Fruit fly (Drosophila melanogaster) whole organism, embryonic: ENCODE measurements around the gene CG8034.

ENCODE experiments used
- CG10267 ChIP-seq: fragments of 200-800 bp; sonication (Bioruptor generic); optimal IDR thresholded peaks from 2 replicates; lab custom pipeline; 2018; ENCODE audit warnings: missing biosample characterization, mild to moderate bottlenecking, missing genetic modification characterization, moderate library complexity
- rib ChIP-seq: fragments of 200-800 bp; sonication (Bioruptor generic); IDR thresholded peaks from 2 replicates; pipeline ENCODE4 v1.3.6; 2022; ENCODE audit warnings: missing biosample characterization, missing genetic modification characterization
- stc ChIP-seq: fragments of 200-800 bp; sonication (Bioruptor generic); IDR thresholded peaks from 2 replicates; pipeline ENCODE4 v1.3.6; 2022; ENCODE audit warnings: missing biosample characterization, missing genetic modification characterization

DNA sequence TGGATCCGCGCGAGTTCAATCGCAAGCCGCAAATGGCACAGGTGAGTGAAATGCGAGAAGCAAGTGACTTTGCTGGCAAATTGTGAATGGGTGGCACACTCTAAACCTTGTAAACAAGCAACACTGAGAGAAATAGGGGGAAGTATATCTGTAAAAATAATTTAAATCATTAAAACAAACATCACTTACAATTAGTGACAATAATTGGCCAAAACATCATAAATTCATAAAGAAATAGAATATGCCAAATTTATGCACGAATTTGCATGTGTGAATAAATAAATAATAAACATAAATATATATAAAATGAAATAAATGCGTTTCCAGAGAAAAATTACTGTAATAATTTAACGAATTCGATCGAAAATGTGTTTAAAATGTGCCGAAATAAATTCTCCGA lies 35.4 kb downstream of the CG8034 start:
- TF ChIP-seq stc (GFP tag; lab: Robert Waterston, UW): 0 out of 2 replicates have a peak, but pooled peaks have one; percentile 22
- TF ChIP-seq CG10267 (tag; lab: Kevin White, UChicago): peak; percentile 2
- no peak for TF ChIP-seq rib (GFP tag; lab: Robert Waterston, UW)
